Worm (Caenorhabditis elegans): ENCODE data around the gene sdz-32.

DNA sequence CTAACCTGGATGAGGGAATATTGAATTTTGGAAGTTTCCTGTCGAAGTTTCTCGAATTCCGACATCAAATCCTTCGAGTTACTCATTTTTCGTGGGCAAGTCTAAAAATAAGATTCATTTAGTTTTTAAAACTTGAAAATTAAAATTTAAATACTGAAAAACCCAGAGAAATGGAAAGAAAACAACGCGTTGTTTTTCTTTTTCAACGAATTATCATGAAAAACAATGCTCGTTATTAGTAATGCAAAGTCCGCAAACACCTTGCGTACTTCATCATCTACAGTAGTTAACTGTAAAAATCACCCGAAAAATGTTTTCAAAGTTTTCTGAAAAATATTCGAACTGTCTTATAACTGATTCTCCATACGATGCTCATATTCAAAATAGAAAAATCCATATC is 29.6 kb upstream of the sdz-32 start, which contains the start of gene C16C8.4:
- no peak for TF ChIP-seq nhr-237 (tag; optimal IDR thresholded peaks at IDR 0.05)
- TF ChIP-seq ztf-11 (tag; optimal IDR thresholded peaks at IDR 0.05): no peak
- no peak for TF ChIP-seq nhr-28 (tag; optimal IDR thresholded peaks at IDR 0.05)
- no peak for TF ChIP-seq snpc-4 (tag; optimal IDR thresholded peaks at IDR 0.05)
- TF ChIP-seq lin-15B (tag; optimal IDR thresholded peaks at IDR 0.05): no peak
- no peak for TF ChIP-seq nhr-77 (tag; optimal IDR thresholded peaks at IDR 0.05)
- no peak for TF ChIP-seq mdl-1 (tag; optimal IDR thresholded peaks at IDR 0.05)
- no peak for TF ChIP-seq elt-3 (tag; optimal IDR thresholded peaks at IDR 0.05)
- no peak for TF ChIP-seq nhr-76 (tag; optimal IDR thresholded peaks at IDR 0.05)
- TF ChIP-seq hmg-11 (tag; optimal IDR thresholded peaks at IDR 0.05): no peak
- TF ChIP-seq lin-39 (tag; optimal IDR thresholded peaks at IDR 0.05): no peak
- TF ChIP-seq nhr-11 (tag; optimal IDR thresholded peaks at IDR 0.05): no peak
- no peak for TF ChIP-seq nhr-23 (tag; optimal IDR thresholded peaks at IDR 0.05)
- no peak for TF ChIP-seq pqm-1 (tag; optimal IDR thresholded peaks at IDR 0.05)

Measured in whole organism, L3 larva.